Worm (Caenorhabditis elegans) whole organism, L4/young adult: ENCODE data around the gene C18H7.7.

ENCODE experiments used
- W03F9.2 ChIP-seq: fragments of 150-350 bp; optimal IDR thresholded peaks from 2 replicates; lab custom pipeline; 2014; ENCODE audit warnings: missing biosample characterization, missing genetic modification characterization
- dao-5 ChIP-seq: sonication (generic microtip); optimal IDR thresholded peaks from 2 replicates; lab custom pipeline; 2016; ENCODE audit warnings: missing genotype, missing genetic modification characterization, moderate library complexity, missing compliant biosample characterization
- him-1 ChIP-seq: sonication (generic microtip); optimal IDR thresholded peaks from 2 replicates; lab custom pipeline; 2016; ENCODE audit warnings: missing genotype, missing genetic modification reagents, missing genetic modification characterization, missing compliant biosample characterization

DNA sequence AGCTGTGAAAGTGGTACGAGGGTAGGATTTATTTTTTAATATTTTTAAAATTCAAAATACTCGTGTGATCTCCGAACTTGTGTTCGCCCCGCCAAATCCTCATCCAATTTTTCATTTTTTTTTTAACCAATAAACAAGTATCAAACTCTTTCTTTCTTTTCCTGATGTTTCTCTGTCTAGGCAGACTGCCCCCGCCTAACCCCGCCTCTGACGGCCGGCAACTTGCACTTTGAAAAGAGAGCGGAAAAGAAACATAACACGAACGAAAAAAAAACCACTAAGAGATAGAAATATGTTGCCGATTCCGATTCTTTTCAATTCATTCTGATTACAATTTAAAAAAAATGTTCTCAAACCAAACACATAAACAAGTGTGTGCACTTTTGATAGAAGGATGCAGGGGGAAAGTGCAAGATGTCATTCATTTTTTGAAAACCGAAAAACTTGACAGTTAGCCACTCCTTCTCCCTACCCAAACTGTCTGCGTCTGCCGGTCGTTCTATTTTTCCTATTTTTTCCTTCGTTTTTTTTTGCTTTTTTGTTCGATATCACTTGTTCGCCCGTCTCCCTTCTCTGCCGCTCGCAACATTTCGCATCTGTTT lies 29.9 kb upstream of the C18H7.7 start:
- TF ChIP-seq him-1 (tag; lab: Kevin White, UChicago) (no peak), W03F9.2 (no peak), dao-5 (no peak)
